Worm (Caenorhabditis elegans) whole organism, dauer: Measurements from ENCODE around the gene fbxc-45.
"Not testable (repeated sequence)": the region's sequence is repeated elsewhere in the genome, so short reads cannot be mapped to it uniquely, and the experiment has no call there.

ENCODE experiments used
- unc-62 ChIP-seq: sonication (generic microtip); optimal IDR thresholded peaks from 2 replicates; lab custom pipeline; 2017; ENCODE audit warnings: missing biosample characterization, missing genetic modification reagents, missing genetic modification characterization

The fbxc-45 gene

ce11 chrIV:2922196-2922595, at the start of gene fbxc-45:
Gene fbxc-45, minus strand, starts transcription at chrIV:2922243.
- TF ChIP-seq unc-62 (GFP tag; lab: Kevin White, UChicago): no peak

DNA sequence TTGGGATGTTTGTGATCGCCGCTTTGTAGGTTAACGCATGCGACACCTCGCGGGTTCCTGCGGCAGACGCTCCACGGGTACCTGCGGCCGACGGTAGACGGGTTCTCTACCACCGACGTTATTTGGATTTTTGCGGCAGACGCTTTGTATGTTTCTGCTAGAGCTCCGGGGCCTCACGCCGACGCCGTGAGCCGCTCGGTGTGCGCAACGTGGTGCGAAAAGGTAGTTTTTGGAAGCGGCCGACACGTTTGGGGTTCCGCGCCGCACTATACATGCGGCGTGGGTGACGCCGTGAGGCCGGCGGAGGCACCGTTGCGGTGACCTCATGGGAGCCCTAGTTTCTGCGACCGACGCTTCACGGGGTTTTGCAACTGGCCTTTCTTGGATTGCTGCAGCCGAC, 49.0 kb upstream of the fbxc-45 start:
- no peak for TF ChIP-seq unc-62 (GFP tag; lab: Kevin White, UChicago)

DNA sequence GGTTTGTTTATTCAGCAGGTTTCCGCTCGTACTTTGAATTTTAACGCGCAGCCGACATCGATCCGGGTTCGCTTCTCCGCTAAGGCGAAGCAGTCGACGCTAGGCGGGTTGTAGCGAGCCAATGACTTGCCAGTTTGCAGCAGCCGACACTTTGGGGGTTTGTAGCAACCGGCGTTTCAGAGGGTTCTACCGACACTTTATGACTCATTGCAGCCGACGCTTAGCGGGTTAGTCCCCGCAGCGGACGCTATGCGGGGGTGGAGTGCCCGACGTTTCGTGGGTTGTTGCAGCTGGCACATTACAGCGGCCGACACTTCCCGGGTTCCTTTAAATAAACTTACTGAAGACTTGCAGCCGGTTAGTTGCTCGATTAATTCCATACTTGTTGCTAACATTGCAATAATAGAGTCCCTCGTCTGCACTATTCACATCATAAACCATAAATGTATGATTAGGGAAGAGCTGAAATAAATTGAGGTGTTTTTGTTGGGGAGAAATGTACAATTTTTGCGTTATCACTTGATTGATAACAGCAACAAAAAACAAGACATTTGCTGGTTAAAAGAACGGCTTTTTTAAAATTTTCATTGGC, 47.5 kb upstream of the fbxc-45 start, which contains the start of gene Y54G2A.57:
Y54G2A.57 (plus strand) TSS at position 542 of the 592 bp plus-strand sequence.
- TF ChIP-seq unc-62 (GFP tag; lab: Kevin White, UChicago): no peak

- TF ChIP-seq unc-62 (GFP tag; lab: Kevin White, UChicago): no peak
Observed at ce11 chrIV:2966884-2967283, 44.8 kb upstream of the fbxc-45 start.

DNA sequence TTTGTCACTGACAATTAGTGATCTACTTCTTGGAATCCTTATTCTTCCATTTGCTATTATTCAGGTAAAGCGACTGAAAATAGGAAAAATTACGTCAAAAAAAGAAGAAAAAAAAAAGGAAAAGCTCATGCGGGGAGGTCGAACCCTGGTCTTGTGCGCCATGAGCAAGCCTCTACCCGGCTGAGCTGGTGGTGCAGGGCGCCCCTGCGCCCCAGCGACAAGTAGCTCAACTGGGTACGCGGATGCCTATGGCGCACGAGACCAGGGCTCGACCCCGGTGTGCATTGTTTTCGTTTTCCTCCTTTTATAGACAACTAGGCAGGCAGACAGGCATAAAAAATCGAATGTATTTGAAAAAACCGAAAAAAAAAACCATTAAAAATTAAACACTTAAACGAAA, 38.2 kb upstream of the fbxc-45 start:
- TF ChIP-seq unc-62 (GFP tag; lab: Kevin White, UChicago): no peak

DNA sequence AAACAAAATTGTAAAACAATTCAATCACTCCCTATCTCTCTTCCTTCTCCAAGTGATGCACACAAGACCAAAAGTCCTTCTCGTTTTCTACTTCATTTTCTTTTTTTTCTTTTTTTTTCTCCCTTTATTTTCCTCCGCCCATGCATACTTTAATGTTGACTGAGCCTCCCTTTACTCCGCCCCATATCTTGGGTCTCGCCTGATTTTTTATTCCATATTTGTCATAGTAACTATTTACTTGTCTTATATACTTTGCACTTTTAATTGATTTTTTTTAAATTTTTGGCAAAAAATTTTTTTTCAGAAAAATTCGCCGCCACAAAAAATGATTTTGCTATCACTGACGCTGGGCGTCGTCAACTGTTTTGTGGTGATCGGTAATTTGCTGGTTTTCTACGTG, 37.8 kb upstream of the fbxc-45 start, which contains the start of gene ser-6:
ser-6 (plus strand) TSS at position 301 of the 400 bp plus-strand sequence.
- no peak for TF ChIP-seq unc-62 (GFP tag; lab: Kevin White, UChicago)

ce11 chrIV:2935194-2935593, 13.2 kb upstream of the fbxc-45 start:
- TF ChIP-seq unc-62 (GFP tag; lab: Kevin White, UChicago): no peak

- TF ChIP-seq unc-62 (GFP tag; lab: Kevin White, UChicago): no peak
Observed at ce11 chrIV:2931228-2931627, 9.2 kb upstream of the fbxc-45 start, which contains the start of gene samt-1. Gene samt-1, plus strand, starts transcription at chrIV:2931403.

- TF ChIP-seq unc-62 (GFP tag; lab: Kevin White, UChicago): no peak
Observed at ce11 chrIV:2928409-2928808, 6.4 kb upstream of the fbxc-45 start, which contains the start of gene manf-1. Gene manf-1, minus strand, starts transcription at chrIV:2928421.

DNA sequence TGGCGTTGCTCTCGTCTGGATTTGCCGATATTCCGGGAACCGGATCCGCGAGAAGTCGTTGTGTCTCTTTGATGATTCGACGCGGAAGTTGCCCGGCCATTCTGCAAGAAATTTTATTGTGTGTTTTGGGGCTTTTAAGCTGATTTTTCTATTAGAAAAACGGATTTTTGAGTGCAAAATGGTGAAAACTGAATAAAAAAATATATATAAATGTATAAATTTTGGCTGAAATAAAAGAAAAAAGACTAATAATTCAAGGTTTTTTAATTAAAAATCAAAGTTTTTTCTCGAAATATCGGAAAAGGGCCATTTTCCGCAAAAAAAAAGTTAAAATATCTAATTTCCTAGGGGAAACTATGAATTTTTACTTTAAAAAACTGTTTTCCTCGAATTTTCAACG, 3.5 kb upstream of the fbxc-45 start, which contains the start of gene ubc-13:
ubc-13 (minus strand) TSS at position 101 of the 400 bp plus-strand sequence.
- TF ChIP-seq unc-62 (GFP tag; lab: Kevin White, UChicago): no peak

ce11 chrIV:2917729-2918128, 4.3 kb downstream of the fbxc-45 start, which contains the start of gene Y54G2A.50:
Gene Y54G2A.50, plus strand, starts transcription at chrIV:2918029.
- not testable (repeated sequence) for TF ChIP-seq unc-62 (GFP tag; lab: Kevin White, UChicago)

- TF ChIP-seq unc-62 (GFP tag; lab: Kevin White, UChicago): no peak
Observed at ce11 chrIV:2916043-2916442, 6.0 kb downstream of the fbxc-45 start.

DNA sequence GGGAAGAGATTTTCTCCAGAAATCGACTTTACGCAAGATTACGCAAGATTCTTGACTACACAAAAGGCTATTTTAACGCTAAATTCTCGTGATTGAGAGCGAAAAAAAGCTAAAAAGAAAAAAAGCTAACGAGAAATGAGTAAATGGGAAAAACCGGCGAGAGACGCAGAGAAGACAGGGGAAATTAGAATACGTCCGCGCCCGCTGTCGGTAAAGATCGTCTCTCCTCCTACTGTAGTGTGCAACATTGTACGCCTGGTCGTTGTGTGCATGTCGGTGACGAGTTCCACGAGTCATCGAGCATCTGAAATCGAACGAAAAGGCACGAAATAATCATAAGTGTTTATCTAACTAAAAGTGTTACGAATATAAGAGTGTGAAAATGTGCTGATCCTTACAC, 7.5 kb downstream of the fbxc-45 start:
- no peak for TF ChIP-seq unc-62 (GFP tag; lab: Kevin White, UChicago)

DNA sequence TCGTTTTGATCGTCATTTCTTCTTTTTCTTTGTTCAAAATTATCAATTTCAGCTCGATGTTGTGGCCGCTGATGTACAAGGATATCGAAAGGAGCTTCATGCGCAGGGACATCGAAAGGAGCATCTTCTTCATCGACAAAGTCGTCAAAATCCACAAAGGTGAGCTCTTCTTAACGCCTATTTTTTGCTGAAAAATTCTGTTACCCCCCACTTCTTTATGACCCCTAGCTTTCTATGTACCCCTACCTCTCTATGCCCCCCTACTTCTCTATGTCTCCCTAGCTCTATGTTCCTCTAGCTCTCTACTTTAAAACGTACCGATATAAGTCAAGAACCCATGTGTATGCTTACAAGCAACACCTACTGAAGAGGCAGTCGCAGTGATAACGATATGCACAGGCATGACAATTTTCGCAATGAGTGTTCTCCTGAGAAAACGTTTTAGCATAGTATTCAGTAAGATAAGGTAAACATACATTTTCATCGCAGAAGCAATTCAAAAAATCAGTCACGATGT, 24.3 kb downstream of the fbxc-45 start, which contains the start of gene Y54G2A.36:
Y54G2A.36 (plus strand) TSS at position 51 of the 517 bp plus-strand sequence.
- TF ChIP-seq unc-62 (GFP tag; lab: Kevin White, UChicago): no peak

- TF ChIP-seq unc-62 (GFP tag; lab: Kevin White, UChicago): not testable (repeated sequence)
Observed at ce11 chrIV:2894630-2895029, 27.4 kb downstream of the fbxc-45 start, which contains the start of gene Y54G2A.19. Gene Y54G2A.19, minus strand, starts transcription at chrIV:2894730.

DNA sequence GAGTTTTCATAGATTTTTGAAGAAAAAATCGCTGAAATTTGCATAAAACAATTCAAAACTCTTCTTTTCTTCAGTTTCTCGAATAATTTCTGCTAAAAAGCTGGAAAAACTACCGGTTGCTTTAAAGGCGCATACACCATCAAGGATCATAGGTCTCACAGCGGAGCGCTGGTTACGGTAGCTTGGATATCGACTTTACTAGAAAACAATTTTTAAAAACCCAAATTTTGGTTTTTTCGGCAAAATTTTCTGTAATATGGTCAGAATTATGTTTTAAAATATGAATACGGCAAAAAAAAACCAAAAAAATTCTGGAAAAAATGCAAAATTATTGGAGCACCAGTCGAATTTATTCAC, 28.6 kb downstream of the fbxc-45 start:
- no peak for TF ChIP-seq unc-62 (GFP tag; lab: Kevin White, UChicago)
